Fruit fly (Drosophila melanogaster): ENCODE data around the gene SLIRP2.

The SLIRP2 gene

DNA sequence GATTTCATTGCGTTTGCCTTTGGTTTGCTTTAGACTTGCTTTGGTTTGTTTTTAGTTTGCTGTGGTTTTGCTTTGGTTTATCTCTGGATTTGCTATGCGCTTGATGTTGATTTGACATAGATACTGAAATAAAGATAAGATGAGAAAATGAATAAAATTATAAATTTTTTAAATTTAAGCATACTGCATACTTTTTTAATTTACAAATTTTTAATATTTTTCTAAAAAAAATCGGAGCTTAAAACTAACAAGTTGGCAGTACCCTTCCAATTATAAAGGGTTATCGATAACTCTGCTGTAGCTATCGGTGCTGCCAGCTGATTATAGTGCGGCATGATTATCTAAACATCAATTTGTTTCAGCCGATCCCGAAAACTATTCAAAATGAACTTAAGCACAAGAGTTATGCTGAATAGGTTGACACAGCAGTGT is 22.9 kb downstream of the SLIRP2 start, which contains the start of gene mRpL19 (continued):
- TF ChIP-seq exex (tag; optimal IDR thresholded peaks at IDR 0.05) (peak; percentile 73), B-H2 (GFP tag; optimal IDR thresholded peaks at IDR 0.05) (peak; percentile 56), MESR4 (GFP tag; optimal IDR thresholded peaks at IDR 0.05) (peak; percentile 73), CG10431 (GFP tag; optimal IDR thresholded peaks at IDR 0.05) (peak; percentile 31), Bgb (GFP tag; IDR thresholded peaks at IDR 0.05; ENCODE audit: partially characterized antibody) (peak; percentile 72), CG17385 (GFP tag; optimal IDR thresholded peaks at IDR 0.05) (peak; percentile 50), CG12104 (GFP tag; optimal IDR thresholded peaks at IDR 0.05) (peak; percentile 21), jigr1 (GFP tag; IDR thresholded peaks at IDR 0.05) (peak; percentile 53; the same call in 1 of the 3 replicates), ato (GFP tag; IDR thresholded peaks at IDR 0.05; ENCODE audit: partially characterized antibody) (peak; percentile 53; the same call in 1 of the 2 replicates), nom (GFP tag; optimal IDR thresholded peaks at IDR 0.05) (peak; percentile 23), sqz (GFP tag; optimal IDR thresholded peaks at IDR 0.05) (peak; percentile 54), pzg (GFP tag; optimal IDR thresholded peaks at IDR 0.05) (peak; percentile 48), Oaz (GFP tag; IDR thresholded peaks at IDR 0.05) (no peak), CG9727 (GFP tag; optimal IDR thresholded peaks at IDR 0.05) (peak; percentile 26), CG17361 (GFP tag; IDR thresholded peaks at IDR 0.05) (peak; percentile 61; the same call in 1 of the 3 replicates), CG4424 (GFP tag; optimal IDR thresholded peaks at IDR 0.05) (peak; percentile 41), wor (GFP tag; IDR thresholded peaks at IDR 0.05) (no peak), CG13894 (tag; optimal IDR thresholded peaks at IDR 0.05) (peak; percentile 43), tap (tag; optimal IDR thresholded peaks at IDR 0.05) (peak; percentile 59), insv (GFP tag; optimal IDR thresholded peaks at IDR 0.05) (peak in 1 of 2 experiments; percentile 23), pnt (GFP tag; optimal IDR thresholded peaks at IDR 0.05) (no peak), CG11695 (GFP tag; IDR thresholded peaks at IDR 0.05) (peak; percentile 34; the same call in 1 of the 3 replicates), CG10267 (tag; optimal IDR thresholded peaks at IDR 0.05) (peak; percentile 68), CG17328 (GFP tag; IDR thresholded peaks at IDR 0.05) (no peak), CG18764 (GFP tag; optimal IDR thresholded peaks at IDR 0.05) (peak; percentile 20), phol (tag; optimal IDR thresholded peaks at IDR 0.05) (peak; percentile 61), D19A (tag; optimal IDR thresholded peaks at IDR 0.05) (peak; percentile 64), CG12155 (GFP tag; optimal IDR thresholded peaks at IDR 0.05) (peak; percentile 28), CG8388 (GFP tag; optimal IDR thresholded peaks at IDR 0.05) (peak; percentile 42), dm (GFP tag; optimal IDR thresholded peaks at IDR 0.05) (no peak), CG34376 (GFP tag; optimal IDR thresholded peaks at IDR 0.05) (peak; percentile 21), CG14710 (tag; optimal IDR thresholded peaks at IDR 0.05) (peak; percentile 69), bigmax (GFP tag; optimal IDR thresholded peaks at IDR 0.05) (no peak), CG17568 (GFP tag; optimal IDR thresholded peaks at IDR 0.05) (peak; percentile 49), H2.0 (GFP tag; IDR thresholded peaks at IDR 0.05) (no peak), CG6765 (GFP tag; optimal IDR thresholded peaks at IDR 0.05) (no peak), CG13123 (GFP tag; optimal IDR thresholded peaks at IDR 0.05) (peak; percentile 6), CG17359 (tag; optimal IDR thresholded peaks at IDR 0.05) (peak; percentile 40), CG8924 (tag; optimal IDR thresholded peaks at IDR 0.05) (peak; percentile 71), Meics (GFP tag; optimal IDR thresholded peaks at IDR 0.05) (peak; percentile 39), Blimp-1 (GFP tag; optimal IDR thresholded peaks at IDR 0.05) (peak; percentile 48), croc (GFP tag; conservative IDR thresholded peaks at IDR 0.05) (no peak), CG32532 (GFP tag; IDR thresholded peaks at IDR 0.05) (peak; percentile 57; the same call in 1 of the 2 replicates), chinmo (GFP tag; IDR thresholded peaks at IDR 0.05; ENCODE audit: partially characterized antibody) (0 out of 4 replicates have a peak, but pooled peaks have one; percentile 40), HmgZ (tag; optimal IDR thresholded peaks at IDR 0.05) (peak; percentile 17), Xrp1 (GFP tag; IDR thresholded peaks at IDR 0.05) (peak; percentile 36; the same call in 1 of the 2 replicates), CG10543 (GFP tag; optimal IDR thresholded peaks at IDR 0.05) (peak; percentile 32), sug (tag; optimal IDR thresholded peaks at IDR 0.05) (peak; percentile 61), Med (GFP tag) (peak; percentile 76)

Measured in whole organism, embryonic.